Fruit fly (Drosophila melanogaster): Measurements from ENCODE around the gene Slip1.

dm6 chr4:670905-671419 lies 7.5 kb downstream of the Slip1 start, which contains the start of gene CG11360:
- TF ChIP-seq CTCF (optimal IDR thresholded peaks at IDR 0.05) (no peak), CG8478 (optimal IDR thresholded peaks at IDR 0.05) (no peak)

Data from S2 (cell line).